Worm (Caenorhabditis elegans) whole organism, L4 larva: ENCODE measurements around the gene F57C7.4.
A peak's percentile ranks its signal among the peaks of the same experiment; 100 is the strongest.

Experiments used
- F44E2.7 ChIP-seq: fragments of 200-800 bp; sonication (Bioruptor generic); IDR thresholded peaks from 2 replicates; pipeline ENCODE4 v2.1.2; 2022; ENCODE audit warnings: missing genetic modification characterization, missing compliant biosample characterization
- R02D3.7 ChIP-seq: fragments of 150-350 bp; sonication (generic microtip); optimal IDR thresholded peaks from 3 replicates; lab custom pipeline; 2014; ENCODE audit warnings: missing biosample characterization, missing genetic modification characterization
- T20F7.1 ChIP-seq: fragments of 200-800 bp; sonication (Bioruptor generic); optimal IDR thresholded peaks from 2 replicates; lab custom pipeline; 2018; ENCODE audit warnings: mild to moderate bottlenecking, missing genetic modification characterization, missing compliant biosample characterization
- Y48G9A.11 ChIP-seq: fragments of 200-800 bp; sonication (Bioruptor generic); IDR thresholded peaks from 2 replicates; pipeline ENCODE4 v1.3.6; 2022; ENCODE audit warnings: missing genetic modification reagents, missing genetic modification characterization, missing compliant biosample characterization
- Y5F2A.4 ChIP-seq: fragments of 200-800 bp; sonication (Bioruptor generic); optimal IDR thresholded peaks from 2 replicates; lab custom pipeline; 2018; ENCODE audit warnings: mild to moderate bottlenecking, missing genetic modification characterization, missing compliant biosample characterization
- Y75B8A.6 ChIP-seq: fragments of 200-800 bp; sonication (Bioruptor generic); IDR thresholded peaks from 2 replicates; pipeline ENCODE4 v1.3.6; 2022; ENCODE audit warnings: missing genetic modification reagents, missing genetic modification characterization, missing compliant biosample characterization
- aha-1 ChIP-seq: fragments of 150-350 bp; peaks from one replicate; lab custom pipeline; 2014; ENCODE audit warnings: missing biosample characterization, missing genetic modification characterization
- attf-4 ChIP-seq: sonication (generic microtip); optimal IDR thresholded peaks from 3 replicates; lab custom pipeline; 2017; ENCODE audit warnings: missing biosample characterization, missing genetic modification characterization
- ceh-28 ChIP-seq: fragments of 150-350 bp; optimal IDR thresholded peaks from 2 replicates; lab custom pipeline; 2014; ENCODE audit warnings: missing biosample characterization, missing genetic modification reagents, missing genetic modification characterization
- ceh-62 ChIP-seq: sonication (generic microtip); optimal IDR thresholded peaks from 2 replicates; lab custom pipeline; 2017; ENCODE audit warnings: missing biosample characterization, missing genetic modification characterization
- ctbp-1 ChIP-seq: fragments of 200-800 bp; sonication (Bioruptor generic); IDR thresholded peaks from 2 replicates; pipeline ENCODE4 v1.3.6; 2022; ENCODE audit warnings: missing genetic modification reagents, missing genetic modification characterization, missing compliant biosample characterization
- daf-16 ChIP-seq, 3 experiments: sonication (generic microtip); optimal IDR thresholded peaks; 2 replicates each; lab custom pipeline; 2016 to 2017; ENCODE audit warnings: missing genetic modification characterization in 3 of 3, missing genetic modification reagents in 3 of 3, mild to moderate bottlenecking in 2 of 3, missing compliant biosample characterization in 2 of 3, missing biosample characterization in 1 of 3, moderate library complexity in 1 of 3
- daf-8 ChIP-seq: fragments of 200-800 bp; sonication (Bioruptor generic); IDR thresholded peaks from 2 replicates; pipeline ENCODE4 v1.3.6; 2022; ENCODE audit warnings: missing genetic modification characterization, missing compliant biosample characterization
- dmd-6 ChIP-seq: fragments of 200-800 bp; sonication (Bioruptor generic); IDR thresholded peaks from 2 replicates; pipeline ENCODE4 v1.3.6; 2022; ENCODE audit warnings: missing genetic modification reagents, missing genetic modification characterization, missing compliant biosample characterization
- duxl-1 ChIP-seq: sonication (generic microtip); optimal IDR thresholded peaks from 2 replicates; lab custom pipeline; 2016; ENCODE audit warnings: mild to moderate bottlenecking, missing genetic modification characterization, moderate library complexity, missing compliant biosample characterization; ENCODE audit not compliant: poor library complexity
- dve-1 ChIP-seq: sonication (generic microtip); optimal IDR thresholded peaks from 2 replicates; lab custom pipeline; 2017; ENCODE audit warnings: antibody characterized with exemption, mild to moderate bottlenecking, missing genetic modification characterization, missing compliant biosample characterization; ENCODE audit not compliant: insufficient read depth
- egl-27 ChIP-seq: sonication (generic microtip); optimal IDR thresholded peaks from 3 replicates; lab custom pipeline; 2017; ENCODE audit warnings: missing biosample characterization, missing genetic modification reagents, missing genetic modification characterization
- egl-43 ChIP-seq: fragments of 200-800 bp; sonication (Bioruptor generic); IDR thresholded peaks from 2 replicates; pipeline ENCODE4 v1.3.6; 2022; ENCODE audit warnings: missing genetic modification reagents, missing genetic modification characterization, missing compliant biosample characterization
- hlh-11 ChIP-seq: fragments of 200-800 bp; sonication (Bioruptor generic); optimal IDR thresholded peaks from 2 replicates; lab custom pipeline; 2018; ENCODE audit warnings: mild to moderate bottlenecking, missing genetic modification characterization, missing compliant biosample characterization
- lim-7 ChIP-seq: fragments of 200-800 bp; sonication (Bioruptor generic); IDR thresholded peaks from 2 replicates; pipeline ENCODE4 v1.3.6; 2022; ENCODE audit warnings: missing genetic modification characterization, missing compliant biosample characterization
- lin-13 ChIP-seq: fragments of 150-350 bp; optimal IDR thresholded peaks from 2 replicates; lab custom pipeline; 2014; ENCODE audit warnings: missing biosample characterization, missing genetic modification reagents, missing genetic modification characterization
- lsy-2 ChIP-seq, 2 experiments: fragments of 150-350 bp in 1 of 2; sonication (generic microtip) in 1 of 2; optimal IDR thresholded peaks; 2 replicates each; lab custom pipeline; 2014 to 2017; ENCODE audit warnings: missing biosample characterization in 2 of 2, missing genetic modification characterization in 2 of 2
- mdl-1 ChIP-seq, 2 experiments: fragments of 150-350 bp in 1 of 2; sonication (generic microtip) in 1 of 2; optimal IDR thresholded peaks; 2 replicates each; lab custom pipeline; 2014 to 2017; ENCODE audit warnings: missing biosample characterization in 2 of 2, missing genetic modification characterization in 2 of 2
- mep-1 ChIP-seq: fragments of 150-350 bp; sonication (generic microtip); optimal IDR thresholded peaks from 3 replicates; lab custom pipeline; 2014; ENCODE audit warnings: missing biosample characterization, missing genetic modification characterization
- mxl-3 ChIP-seq: fragments of 200-800 bp; sonication (Bioruptor generic); optimal IDR thresholded peaks from 2 replicates; lab custom pipeline; 2018; ENCODE audit warnings: mild to moderate bottlenecking, missing genetic modification characterization, missing compliant biosample characterization
- nhr-11 ChIP-seq: fragments of 150-350 bp; optimal IDR thresholded peaks from 2 replicates; lab custom pipeline; 2014; ENCODE audit warnings: missing biosample characterization, missing genetic modification characterization
- nhr-25 ChIP-seq: sonication (generic microtip); optimal IDR thresholded peaks from 2 replicates; lab custom pipeline; 2017; ENCODE audit warnings: missing genetic modification characterization, mild to moderate bottlenecking, missing compliant biosample characterization, antibody characterized with exemption, moderate library complexity, borderline replicate concordance; ENCODE audit not compliant: insufficient read depth
- nhr-42 ChIP-seq: fragments of 200-800 bp; sonication (Bioruptor generic); IDR thresholded peaks from 2 replicates; pipeline ENCODE4 v1.3.6; 2022; ENCODE audit warnings: missing genetic modification characterization, missing compliant biosample characterization
- nhr-6 ChIP-seq: fragments of 150-350 bp; optimal IDR thresholded peaks from 2 replicates; lab custom pipeline; 2014; ENCODE audit warnings: missing biosample characterization, missing genetic modification characterization
- pha-4 ChIP-seq, 2 experiments: fragments of 150-350 bp in 1 of 2; fragments of 200-800 bp in 1 of 2; sonication (Bioruptor generic) in 1 of 2; IDR thresholded peaks in 1 of 2; optimal IDR thresholded peaks in 1 of 2; 2 replicates each; pipeline versions ENCODE4 v1.3.6 to Lab custom; 2014 to 2022; ENCODE audit warnings: missing genetic modification characterization in 2 of 2, missing genetic modification reagents in 2 of 2, missing biosample characterization in 1 of 2, missing compliant biosample characterization in 1 of 2
- pqm-1 ChIP-seq: sonication (generic microtip); optimal IDR thresholded peaks from 2 replicates; lab custom pipeline; 2017; ENCODE audit warnings: missing biosample characterization, missing genetic modification characterization
- set-16 ChIP-seq: fragments of 200-800 bp; sonication (Bioruptor generic); IDR thresholded peaks from 2 replicates; pipeline ENCODE4 v1.3.6; 2022; ENCODE audit warnings: missing genetic modification reagents, missing genetic modification characterization, missing compliant biosample characterization
- snpc-4 ChIP-seq: fragments of 150-350 bp; optimal IDR thresholded peaks from 2 replicates; lab custom pipeline; 2014; ENCODE audit warnings: missing biosample characterization, missing genetic modification characterization
- spr-1 ChIP-seq: sonication (generic microtip); optimal IDR thresholded peaks from 2 replicates; lab custom pipeline; 2016; ENCODE audit warnings: mild to moderate bottlenecking, missing genetic modification characterization, missing compliant biosample characterization
- tag-97 ChIP-seq: fragments of 200-800 bp; sonication (Bioruptor generic); IDR thresholded peaks from 2 replicates; pipeline ENCODE4 v1.3.6; 2022; ENCODE audit warnings: missing genetic modification characterization, missing compliant biosample characterization
- tra-1 ChIP-seq: fragments of 200-800 bp; sonication (Bioruptor generic); IDR thresholded peaks from 2 replicates; pipeline ENCODE4 v1.3.6; 2022; ENCODE audit warnings: missing genetic modification reagents, missing genetic modification characterization, missing compliant biosample characterization
- unc-39 ChIP-seq: sonication (generic microtip); optimal IDR thresholded peaks from 2 replicates; lab custom pipeline; 2017; ENCODE audit warnings: missing biosample characterization, missing genetic modification characterization
- unc-62 ChIP-seq, 3 experiments: fragments of 150-350 bp in 1 of 3; sonication (generic microtip); optimal IDR thresholded peaks in 2 of 3; peaks in 1 of 3; 1 replicate in 1 of 3; 2 replicates in 2 of 3; lab custom pipeline; 2014 to 2017; ENCODE audit warnings: missing biosample characterization in 3 of 3, missing genetic modification characterization in 3 of 3, missing genetic modification reagents in 3 of 3, missing genotype in 1 of 3

The F57C7.4 gene

DNA sequence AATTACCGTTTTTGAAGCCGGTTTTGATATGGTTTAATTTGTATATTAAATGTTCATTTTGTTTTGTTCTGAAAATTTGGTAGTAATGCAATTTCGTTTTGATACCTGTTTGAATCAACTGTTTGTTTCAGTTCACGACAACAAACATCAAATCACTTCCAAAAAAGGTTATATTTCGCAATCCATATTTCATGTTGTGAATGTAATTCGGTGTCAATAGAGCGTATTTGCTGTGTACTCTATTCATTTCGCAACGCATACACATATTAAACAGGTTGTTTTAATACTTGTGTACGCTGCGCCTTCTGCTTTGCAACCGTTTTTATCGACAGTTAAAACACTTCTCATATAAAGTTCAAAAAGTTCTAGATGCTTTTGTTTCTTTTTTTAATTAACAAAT, 13.0 kb downstream of the F57C7.4 start (continued):
- no peak for TF ChIP-seq daf-16 (GFP tag; optimal IDR thresholded peaks at IDR 0.05; lab: Kevin White, UChicago)
- TF ChIP-seq daf-16 (tag; optimal IDR thresholded peaks at IDR 0.05; lab: Kevin White, UChicago): peak; percentile 88
- TF ChIP-seq hlh-11 (tag; lab: Kevin White, UChicago): peak; percentile 30
- no peak for TF ChIP-seq Y48G9A.11
- no peak for TF ChIP-seq Y75B8A.6 (GFP tag; lab: Robert Waterston, UW)
- TF ChIP-seq nhr-25: peak; percentile 42
- TF ChIP-seq unc-39 (tag; lab: Kevin White, UChicago): no peak
- peak; percentile 62 for TF ChIP-seq T20F7.1 (GFP tag; lab: Kevin White, UChicago)
- no peak for TF ChIP-seq egl-27 (tag; lab: Kevin White, UChicago)
- TF ChIP-seq dve-1 (tag; lab: Kevin White, UChicago): peak; percentile 56
- no peak for TF ChIP-seq duxl-1 (tag; lab: Kevin White, UChicago)
- TF ChIP-seq tag-97 (GFP tag; lab: Robert Waterston, UW): no peak
- TF ChIP-seq pha-4 (GFP tag; IDR thresholded peaks at IDR 0.05; lab: Robert Waterston, UW): no peak
- peak; percentile 71 for TF ChIP-seq pha-4 (tag; optimal IDR thresholded peaks at IDR 0.05; lab: Kevin White, UChicago)
- TF ChIP-seq tra-1: no peak
- TF ChIP-seq mxl-3 (GFP tag; lab: Kevin White, UChicago): peak; percentile 37
- no peak for TF ChIP-seq daf-8 (GFP tag; lab: Robert Waterston, UW)
- no peak for TF ChIP-seq F44E2.7
- no peak for TF ChIP-seq nhr-6
- TF ChIP-seq unc-62 (GFP tag; optimal IDR thresholded peaks at IDR 0.05 in 1 of 2; lab: Kevin White, UChicago): peak in 1 of 2 experiments; percentile 65
- no peak for TF ChIP-seq unc-62 (tag; optimal IDR thresholded peaks at IDR 0.05; lab: Kevin White, UChicago)
- no peak for TF ChIP-seq set-16 (GFP tag; lab: Robert Waterston, UW)
- peak; percentile 28 to 87 for TF ChIP-seq lsy-2 (tag; optimal IDR thresholded peaks at IDR 0.05; lab: Kevin White, UChicago)
- peak; percentile 32; the same call in 1 of the 2 replicates for TF ChIP-seq dmd-6 (GFP tag; lab: Robert Waterston, UW)
- peak; percentile 71 for TF ChIP-seq nhr-11 (tag; lab: Kevin White, UChicago)
- no peak for TF ChIP-seq ceh-62 (tag; lab: Kevin White, UChicago)
- TF ChIP-seq mdl-1 (tag; optimal IDR thresholded peaks at IDR 0.05; lab: Kevin White, UChicago): no peak
- no peak for TF ChIP-seq nhr-42 (GFP tag; lab: Robert Waterston, UW)
- no peak for TF ChIP-seq Y5F2A.4
- no peak for TF ChIP-seq lim-7 (GFP tag; lab: Robert Waterston, UW)
- TF ChIP-seq attf-4 (tag; lab: Kevin White, UChicago): no peak
- peak; percentile 82 for TF ChIP-seq lin-13 (GFP tag; lab: Kevin White, UChicago)
- no peak for TF ChIP-seq ctbp-1
- TF ChIP-seq pqm-1 (tag; lab: Kevin White, UChicago): peak; percentile 46
- peak; percentile 66 for TF ChIP-seq mep-1 (tag; lab: Kevin White, UChicago)
- no peak for TF ChIP-seq egl-43 (GFP tag; lab: Robert Waterston, UW)
- TF ChIP-seq ceh-28 (tag; lab: Kevin White, UChicago): no peak
- TF ChIP-seq snpc-4 (tag; lab: Kevin White, UChicago): no peak
- TF ChIP-seq aha-1 (tag; lab: Kevin White, UChicago): peak; percentile 96
- TF ChIP-seq R02D3.7 (tag; lab: Kevin White, UChicago): no peak

DNA sequence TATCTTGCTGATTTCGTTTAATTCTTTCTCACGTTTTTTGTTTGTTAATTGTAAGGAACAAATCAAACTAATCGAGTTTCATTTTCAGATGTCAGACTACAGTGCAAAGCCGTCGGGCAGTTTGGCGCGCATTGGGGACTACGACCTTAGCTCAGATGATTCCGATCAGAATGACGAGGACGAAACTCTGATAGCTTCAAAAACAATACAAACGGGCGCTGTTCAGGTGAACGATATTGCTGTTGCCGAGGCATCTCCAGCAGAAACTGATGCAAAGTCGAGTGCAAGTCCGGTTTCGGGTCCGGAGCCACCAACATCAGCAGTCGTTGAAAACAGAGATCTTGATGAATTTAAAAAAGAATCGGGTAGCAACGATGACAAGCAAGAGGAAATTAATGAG, 20.2 kb downstream of the F57C7.4 start, which contains the start of gene bet-2:
Gene bet-2, plus strand, starts transcription at position 89 of the 400 bp plus-strand sequence.
- TF ChIP-seq unc-62 (GFP tag; optimal IDR thresholded peaks at IDR 0.05 in 1 of 2; lab: Kevin White, UChicago): peak in 1 of 2 experiments; percentile 97
- no peak for TF ChIP-seq unc-62 (tag; optimal IDR thresholded peaks at IDR 0.05; lab: Kevin White, UChicago)
- no peak for TF ChIP-seq spr-1 (tag; lab: Kevin White, UChicago)
